Fruit fly (Drosophila melanogaster) whole organism, pupa: Measurements from ENCODE around the gene RpL8.

Experiments used
- CG13204 ChIP-seq: fragments of 200-800 bp; sonication (Bioruptor generic); optimal IDR thresholded peaks from 2 replicates; lab custom pipeline; 2018; ENCODE audit warnings: missing biosample characterization, mild to moderate bottlenecking, missing genetic modification characterization, moderate library complexity
- CG14655 ChIP-seq: fragments of 200-800 bp; sonication (Bioruptor generic); optimal IDR thresholded peaks from 3 replicates; lab custom pipeline; 2017; ENCODE audit warnings: mild to moderate bottlenecking, missing biosample characterization, missing genetic modification reagents, missing genetic modification characterization
- CG4496 ChIP-seq: fragments of 200-800 bp; sonication (Bioruptor generic); IDR thresholded peaks from 3 replicates; pipeline ENCODE4 v1.3.6; 2022; ENCODE audit warnings: missing biosample characterization, missing genetic modification characterization
- CG8159 ChIP-seq: fragments of 200-800 bp; sonication (Bioruptor generic); optimal IDR thresholded peaks from 3 replicates; lab custom pipeline; 2018; ENCODE audit warnings: missing biosample characterization, mild to moderate bottlenecking, missing genetic modification characterization, moderate library complexity
- CG8301 ChIP-seq: fragments of 200-800 bp; sonication (Bioruptor generic); optimal IDR thresholded peaks from 2 replicates; lab custom pipeline; 2018; ENCODE audit warnings: missing biosample characterization, mild to moderate bottlenecking, missing genetic modification characterization
- D1 ChIP-seq: fragments of 200-800 bp; sonication (Bioruptor generic); optimal IDR thresholded peaks from 2 replicates; lab custom pipeline; 2018; ENCODE audit warnings: missing biosample characterization, mild to moderate bottlenecking, missing genetic modification characterization, moderate library complexity
- EcR ChIP-seq: fragments of 200-800 bp; sonication (Bioruptor generic); optimal IDR thresholded peaks from 3 replicates; lab custom pipeline; 2019; ENCODE audit warnings: missing biosample characterization, missing genetic modification characterization, mild to moderate bottlenecking, moderate library complexity, missing genetic modification reagents
- Pif1B ChIP-seq: fragments of 200-800 bp; sonication (Bioruptor generic); optimal IDR thresholded peaks from 3 replicates; lab custom pipeline; 2016; ENCODE audit warnings: missing biosample characterization, missing genetic modification characterization
- gl ChIP-seq: fragments of 200-800 bp; sonication (Bioruptor generic); optimal IDR thresholded peaks from 2 replicates; lab custom pipeline; 2018; ENCODE audit warnings: missing biosample characterization, mild to moderate bottlenecking, missing genetic modification characterization

DNA sequence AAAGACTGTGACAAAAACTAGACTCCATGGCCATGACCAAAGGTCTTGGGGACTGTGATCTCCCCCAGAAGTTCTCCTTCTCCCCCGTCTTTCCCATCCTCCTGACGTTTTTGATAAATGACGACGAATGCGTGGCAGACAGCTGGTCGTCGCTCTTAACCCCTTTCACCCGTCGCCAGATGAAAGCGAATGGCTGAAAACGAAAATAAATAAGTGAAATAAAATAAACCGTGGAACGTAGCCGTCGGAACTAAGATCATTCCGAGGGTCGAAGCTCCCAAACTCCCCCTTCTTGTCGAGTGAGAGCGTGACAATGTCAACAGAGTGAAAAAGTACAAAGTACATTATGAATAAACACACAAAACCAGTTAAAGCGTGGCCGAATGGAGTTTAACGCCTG, 41.3 kb upstream of the RpL8 start:
- TF ChIP-seq gl = no peak
- TF ChIP-seq CG8159 (tag; lab: Kevin White, UChicago) = no peak
- TF ChIP-seq CG13204 = no peak
- no peak for TF ChIP-seq CG14655
- TF ChIP-seq CG4496 (GFP tag; lab: Robert Waterston, UW) = no peak
- no peak for TF ChIP-seq EcR
- no peak for TF ChIP-seq D1 (tag; lab: Kevin White, UChicago)
- TF ChIP-seq Pif1B (GFP tag; lab: Kevin White, UChicago) = no peak
- no peak for TF ChIP-seq CG8301
